Worm (Caenorhabditis elegans) whole organism, young adult: ENCODE data around the gene ttr-19.

Experiments used
- B0019.2 ChIP-seq: fragments of 200-800 bp; sonication (Bioruptor generic); conservative IDR thresholded peaks from 2 replicates; pipeline ENCODE4 v1.3.6; 2022; ENCODE audit warnings: missing genetic modification reagents, missing genetic modification characterization, missing compliant biosample characterization
- F10E7.11 ChIP-seq: sonication (generic microtip); optimal IDR thresholded peaks from 2 replicates; lab custom pipeline; 2017; ENCODE audit warnings: mild to moderate bottlenecking, missing genetic modification characterization, moderate library complexity, missing compliant biosample characterization
- F33H1.4 ChIP-seq: fragments of 200-800 bp; sonication (Bioruptor generic); IDR thresholded peaks from 2 replicates; pipeline ENCODE4 v1.3.6; 2022; ENCODE audit warnings: missing genetic modification reagents, missing genetic modification characterization, missing compliant biosample characterization
- F37B4.10 ChIP-seq: fragments of 200-800 bp; sonication (Bioruptor generic); IDR thresholded peaks from 2 replicates; pipeline ENCODE4 v1.3.6; 2022; ENCODE audit warnings: missing genetic modification characterization, missing compliant biosample characterization
- F52B5.7 ChIP-seq: sonication (generic microtip); optimal IDR thresholded peaks from 2 replicates; lab custom pipeline; 2016; ENCODE audit warnings: mild to moderate bottlenecking, missing genetic modification characterization, missing compliant biosample characterization
- F55B11.4 ChIP-seq: sonication (generic microtip); optimal IDR thresholded peaks from 2 replicates; lab custom pipeline; 2016; ENCODE audit warnings: missing compliant biosample characterization, missing genetic modification characterization, borderline replicate concordance; ENCODE audit not compliant: insufficient read depth
- Y79H2A.3 ChIP-seq: fragments of 200-800 bp; sonication (Bioruptor generic); conservative IDR thresholded peaks from 2 replicates; pipeline ENCODE4 v1.3.6; 2022; ENCODE audit warnings: missing genetic modification reagents, missing genetic modification characterization, missing compliant biosample characterization
- Y95B8A.8 ChIP-seq: fragments of 200-800 bp; sonication (Bioruptor generic); IDR thresholded peaks from 2 replicates; pipeline ENCODE4 v1.3.6; 2022; ENCODE audit warnings: missing genetic modification reagents, missing genetic modification characterization, missing compliant biosample characterization
- ama-1 ChIP-seq, 3 experiments: fragments of 150-350 bp in 1 of 3; sonication (generic microtip) in 2 of 3; optimal IDR thresholded peaks; 2 replicates each; lab custom pipeline; 2014 to 2018; ENCODE audit warnings: missing biosample characterization in 2 of 3, missing genetic modification characterization in 2 of 3, missing genetic modification reagents in 2 of 3
- attf-5 ChIP-seq: fragments of 200-800 bp; sonication (Bioruptor generic); optimal IDR thresholded peaks from 2 replicates; lab custom pipeline; 2018; ENCODE audit warnings: mild to moderate bottlenecking, missing genetic modification characterization, missing compliant biosample characterization
- attf-6 ChIP-seq: fragments of 200-800 bp; sonication (Bioruptor generic); IDR thresholded peaks from 2 replicates; pipeline ENCODE4 v1.3.6; 2022; ENCODE audit warnings: missing genetic modification reagents, missing genetic modification characterization, missing compliant biosample characterization
- bed-2 ChIP-seq: fragments of 200-800 bp; sonication (Bioruptor generic); IDR thresholded peaks from 2 replicates; pipeline ENCODE4 v1.3.6; 2022; ENCODE audit warnings: missing genetic modification reagents, missing genetic modification characterization, missing compliant biosample characterization
- ccch-3 ChIP-seq: fragments of 200-800 bp; sonication (Bioruptor generic); optimal IDR thresholded peaks from 2 replicates; lab custom pipeline; 2018; ENCODE audit warnings: mild to moderate bottlenecking, missing genetic modification characterization, missing compliant biosample characterization
- cebp-2 ChIP-seq: fragments of 200-800 bp; sonication (Bioruptor generic); IDR thresholded peaks from 2 replicates; pipeline ENCODE4 v1.3.6; 2022; ENCODE audit warnings: missing genetic modification characterization, missing compliant biosample characterization
- ceh-91 ChIP-seq: fragments of 200-800 bp; sonication (Bioruptor generic); IDR thresholded peaks from 2 replicates; pipeline ENCODE4 v1.3.6; 2022; ENCODE audit warnings: missing genetic modification reagents, missing genetic modification characterization, missing compliant biosample characterization
- chd-7 ChIP-seq: sonication (generic microtip); optimal IDR thresholded peaks from 2 replicates; lab custom pipeline; 2016; ENCODE audit warnings: mild to moderate bottlenecking, missing genetic modification characterization, moderate library complexity, missing compliant biosample characterization
- egl-44 ChIP-seq: fragments of 200-800 bp; sonication (Bioruptor generic); IDR thresholded peaks from 2 replicates; pipeline ENCODE4 v1.3.6; 2022; ENCODE audit warnings: missing genetic modification reagents, missing genetic modification characterization, missing compliant biosample characterization
- fkh-3 ChIP-seq: sonication (generic microtip); optimal IDR thresholded peaks from 2 replicates; lab custom pipeline; 2016; ENCODE audit warnings: mild to moderate bottlenecking, missing genetic modification characterization, missing compliant biosample characterization
- hlh-26 ChIP-seq: fragments of 200-800 bp; sonication (Bioruptor generic); conservative IDR thresholded peaks from 2 replicates; pipeline ENCODE4 v1.3.6; 2022; ENCODE audit warnings: missing genetic modification reagents, missing genetic modification characterization, missing compliant biosample characterization
- hsf-1 ChIP-seq: fragments of 200-800 bp; sonication (Bioruptor generic); IDR thresholded peaks from 2 replicates; pipeline ENCODE4 v1.3.6; 2022; ENCODE audit warnings: missing genetic modification reagents, missing genetic modification characterization, missing compliant biosample characterization
- let-607 ChIP-seq, 2 experiments: fragments of 200-800 bp in 1 of 2; sonication (Bioruptor generic) in 1 of 2; sonication (generic microtip) in 1 of 2; optimal IDR thresholded peaks; 2 replicates each; lab custom pipeline; 2016 to 2018; ENCODE audit warnings: mild to moderate bottlenecking in 2 of 2, missing compliant biosample characterization in 2 of 2, missing genetic modification characterization in 2 of 2, moderate library complexity in 2 of 2, missing genotype in 1 of 2
- lin-40 ChIP-seq: sonication (generic microtip); optimal IDR thresholded peaks from 2 replicates; lab custom pipeline; 2016; ENCODE audit warnings: missing genetic modification characterization, mild to moderate bottlenecking, missing compliant biosample characterization, missing genotype, missing genetic modification reagents
- lir-1 ChIP-seq: fragments of 200-800 bp; sonication (Bioruptor generic); conservative IDR thresholded peaks from 2 replicates; pipeline ENCODE4 v1.3.6; 2022; ENCODE audit warnings: missing genetic modification reagents, missing genetic modification characterization, missing compliant biosample characterization
- lsl-1 ChIP-seq: fragments of 200-800 bp; sonication (Bioruptor generic); optimal IDR thresholded peaks from 2 replicates; lab custom pipeline; 2018; ENCODE audit warnings: mild to moderate bottlenecking, missing genetic modification characterization, moderate library complexity, missing compliant biosample characterization
- madf-10 ChIP-seq: sonication (generic microtip); optimal IDR thresholded peaks from 2 replicates; lab custom pipeline; 2016; ENCODE audit warnings: mild to moderate bottlenecking, missing genetic modification characterization, missing compliant biosample characterization
- madf-3 ChIP-seq: fragments of 200-800 bp; sonication (Bioruptor generic); IDR thresholded peaks from 2 replicates; pipeline ENCODE4 v1.3.6; 2022; ENCODE audit warnings: missing genetic modification reagents, missing genetic modification characterization, missing compliant biosample characterization
- madf-6 ChIP-seq: fragments of 200-800 bp; sonication (Bioruptor generic); IDR thresholded peaks from 2 replicates; pipeline ENCODE4 v1.3.6; 2022; ENCODE audit warnings: missing genetic modification reagents, missing genetic modification characterization, missing compliant biosample characterization
- madf-8 ChIP-seq: fragments of 200-800 bp; sonication (Bioruptor generic); conservative IDR thresholded peaks from 2 replicates; pipeline ENCODE4 v1.3.6; 2022; ENCODE audit warnings: missing genetic modification reagents, missing genetic modification characterization, missing compliant biosample characterization
- mcd-1 ChIP-seq: fragments of 200-800 bp; sonication (Bioruptor generic); IDR thresholded peaks from 2 replicates; pipeline ENCODE4 v1.3.6; 2022; ENCODE audit warnings: missing genetic modification reagents, missing genetic modification characterization, missing compliant biosample characterization
- mes-4 ChIP-seq: sonication (generic microtip); optimal IDR thresholded peaks from 2 replicates; lab custom pipeline; 2016; ENCODE audit warnings: missing genotype, missing genetic modification characterization, missing compliant biosample characterization
- nfya-1 ChIP-seq: sonication (generic microtip); optimal IDR thresholded peaks from 2 replicates; lab custom pipeline; 2017; ENCODE audit warnings: antibody characterized with exemption, missing compliant biosample characterization, missing genetic modification characterization, borderline replicate concordance; ENCODE audit not compliant: insufficient read depth
- nfya-2 ChIP-seq: fragments of 200-800 bp; sonication (Bioruptor generic); IDR thresholded peaks from 2 replicates; pipeline ENCODE4 v1.3.6; 2022; ENCODE audit warnings: missing genetic modification reagents, missing genetic modification characterization, missing compliant biosample characterization
- nhr-120 ChIP-seq: fragments of 200-800 bp; sonication (Bioruptor generic); IDR thresholded peaks from 2 replicates; pipeline ENCODE4 v1.3.6; 2022; ENCODE audit warnings: missing genetic modification characterization, missing compliant biosample characterization
- nhr-179 ChIP-seq: sonication (generic microtip); optimal IDR thresholded peaks from 2 replicates; lab custom pipeline; 2016; ENCODE audit warnings: mild to moderate bottlenecking, missing genetic modification characterization, missing compliant biosample characterization
- nhr-90 ChIP-seq: sonication (generic microtip); optimal IDR thresholded peaks from 2 replicates; lab custom pipeline; 2016; ENCODE audit warnings: missing genotype, mild to moderate bottlenecking, missing genetic modification characterization, missing compliant biosample characterization
- pbrm-1 ChIP-seq: fragments of 200-800 bp; sonication (Bioruptor generic); IDR thresholded peaks from 2 replicates; pipeline ENCODE4 v1.3.6; 2022; ENCODE audit warnings: missing genetic modification reagents, missing genetic modification characterization, missing compliant biosample characterization
- repo-1 ChIP-seq: sonication (generic microtip); optimal IDR thresholded peaks from 2 replicates; lab custom pipeline; 2017; ENCODE audit warnings: mild to moderate bottlenecking, missing genetic modification characterization, missing compliant biosample characterization
- sdz-38 ChIP-seq: sonication (generic microtip); optimal IDR thresholded peaks from 2 replicates; lab custom pipeline; 2016; ENCODE audit warnings: missing genotype, missing genetic modification characterization, missing compliant biosample characterization
- sea-2 ChIP-seq: fragments of 200-800 bp; sonication (Bioruptor generic); IDR thresholded peaks from 2 replicates; pipeline ENCODE4 v1.3.6; 2022; ENCODE audit warnings: missing genetic modification characterization, missing compliant biosample characterization
- snpc-3.4 ChIP-seq: sonication (generic microtip); optimal IDR thresholded peaks from 2 replicates; lab custom pipeline; 2017; ENCODE audit warnings: missing genetic modification characterization, mild to moderate bottlenecking, missing compliant biosample characterization, antibody characterized with exemption, moderate library complexity, missing genotype, missing genetic modification reagents
- somi-1 ChIP-seq: fragments of 200-800 bp; sonication (Bioruptor generic); optimal IDR thresholded peaks from 2 replicates; lab custom pipeline; 2018; ENCODE audit warnings: mild to moderate bottlenecking, missing genetic modification characterization, missing compliant biosample characterization
- tbp1 ChIP-seq: fragments of 200-800 bp; sonication (Bioruptor generic); optimal IDR thresholded peaks from 2 replicates; lab custom pipeline; 2018; ENCODE audit warnings: mild to moderate bottlenecking, missing genetic modification characterization, missing compliant biosample characterization
- tlf-1 ChIP-seq: fragments of 200-800 bp; sonication (Bioruptor generic); optimal IDR thresholded peaks from 2 replicates; lab custom pipeline; 2018; ENCODE audit warnings: mild to moderate bottlenecking, missing genetic modification characterization, missing compliant biosample characterization
- unc-130 ChIP-seq: sonication (generic microtip); optimal IDR thresholded peaks from 2 replicates; lab custom pipeline; 2016; ENCODE audit warnings: missing genetic modification reagents, missing genetic modification characterization, missing compliant biosample characterization
- zim-3 ChIP-seq: sonication (generic microtip); optimal IDR thresholded peaks from 2 replicates; lab custom pipeline; 2017; ENCODE audit warnings: mild to moderate bottlenecking, missing genetic modification characterization, moderate library complexity, missing compliant biosample characterization
- ztf-18 ChIP-seq: sonication (generic microtip); optimal IDR thresholded peaks from 2 replicates; lab custom pipeline; 2016; ENCODE audit warnings: missing genotype, mild to moderate bottlenecking, missing genetic modification characterization, missing compliant biosample characterization
- ztf-25 ChIP-seq: fragments of 200-800 bp; sonication (Bioruptor generic); IDR thresholded peaks from 2 replicates; pipeline ENCODE4 v1.3.6; 2022; ENCODE audit warnings: missing genetic modification reagents, missing genetic modification characterization, missing compliant biosample characterization
- ztf-26 ChIP-seq: sonication (generic microtip); optimal IDR thresholded peaks from 2 replicates; lab custom pipeline; 2017; ENCODE audit warnings: missing genetic modification characterization, missing compliant biosample characterization

ttr-19 gene

ce11 chrV:10237959-10238444 is 10.8 kb upstream of the ttr-19 start (continued):
- TF ChIP-seq pbrm-1 (GFP tag; lab: Robert Waterston, UW) (no peak; the same call in 1 of the 2 replicates), egl-44 (GFP tag; lab: Robert Waterston, UW) (no peak), nhr-90 (no peak), somi-1 (GFP tag; lab: Kevin White, UChicago) (no peak), ccch-3 (no peak), chd-7 (tag; lab: Kevin White, UChicago) (peak; percentile 78), zim-3 (tag; lab: Kevin White, UChicago) (peak; percentile 4), hsf-1 (0 out of 2 replicates have a peak, but pooled peaks have one; percentile 63), madf-10 (tag; lab: Kevin White, UChicago) (no peak), nfya-2 (GFP tag; lab: Robert Waterston, UW) (no peak), lir-1 (GFP tag; lab: Robert Waterston, UW) (no peak), Y95B8A.8 (GFP tag; lab: Robert Waterston, UW) (peak; percentile 85; the same call in 1 of the 2 replicates), sdz-38 (tag; lab: Kevin White, UChicago) (no peak), F55B11.4 (tag; lab: Kevin White, UChicago) (no peak), attf-5 (GFP tag; lab: Kevin White, UChicago) (no peak), mes-4 (peak; percentile 30), sea-2 (GFP tag; lab: Robert Waterston, UW) (no peak), tlf-1 (GFP tag; lab: Kevin White, UChicago) (peak; percentile 1), cebp-2 (no peak), F37B4.10 (GFP tag; lab: Robert Waterston, UW) (no peak), hlh-26 (no peak), let-607 (tag; optimal IDR thresholded peaks at IDR 0.05; lab: Kevin White, UChicago) (no peak), F10E7.11 (tag; lab: Kevin White, UChicago) (peak; percentile 93), snpc-3.4 (no peak), attf-6 (peak; percentile 73; the same call in 1 of the 2 replicates), Y79H2A.3 (GFP tag; lab: Robert Waterston, UW) (peak; percentile 95), unc-130 (GFP tag; lab: Kevin White, UChicago) (no peak), repo-1 (tag; lab: Kevin White, UChicago) (no peak), tbp1 (peak; percentile 45), bed-2 (GFP tag; lab: Robert Waterston, UW) (no peak), madf-6 (GFP tag; lab: Robert Waterston, UW) (peak; percentile 75), F33H1.4 (GFP tag; lab: Robert Waterston, UW) (no peak), nfya-1 (tag; lab: Kevin White, UChicago) (no peak), B0019.2 (GFP tag; lab: Robert Waterston, UW) (no peak), nhr-120 (GFP tag; lab: Robert Waterston, UW) (no peak), ztf-18 (tag; lab: Kevin White, UChicago) (peak; percentile 7), fkh-3 (tag; lab: Kevin White, UChicago) (peak; percentile 54), ztf-26 (no peak), nhr-179 (no peak), madf-8 (no peak), lsl-1 (no peak), lin-40 (tag; lab: Kevin White, UChicago) (no peak), ama-1 (optimal IDR thresholded peaks at IDR 0.05; lab: Kevin White, UChicago) (no peak), ama-1 (GFP tag; optimal IDR thresholded peaks at IDR 0.05; lab: Kevin White, UChicago) (no peak), ceh-91 (peak; percentile 14; the same call in 1 of the 2 replicates), ztf-25 (peak; percentile 85), F52B5.7 (tag; lab: Kevin White, UChicago) (peak; percentile 91), madf-3 (peak; percentile 88), mcd-1 (GFP tag; lab: Robert Waterston, UW) (no peak)
